Worm (Caenorhabditis elegans) whole organism, L4 larva: ENCODE results near the gene F48G7.8.

Source experiments
- ceh-82 ChIP-seq: sonication (generic microtip); optimal IDR thresholded peaks from 2 replicates; lab custom pipeline; 2017; ENCODE audit warnings: missing biosample characterization, missing genetic modification characterization
- lin-39 ChIP-seq: fragments of 150-350 bp; optimal IDR thresholded peaks from 2 replicates; lab custom pipeline; 2014; ENCODE audit warnings: missing biosample characterization, missing genetic modification reagents, missing genetic modification characterization

DNA sequence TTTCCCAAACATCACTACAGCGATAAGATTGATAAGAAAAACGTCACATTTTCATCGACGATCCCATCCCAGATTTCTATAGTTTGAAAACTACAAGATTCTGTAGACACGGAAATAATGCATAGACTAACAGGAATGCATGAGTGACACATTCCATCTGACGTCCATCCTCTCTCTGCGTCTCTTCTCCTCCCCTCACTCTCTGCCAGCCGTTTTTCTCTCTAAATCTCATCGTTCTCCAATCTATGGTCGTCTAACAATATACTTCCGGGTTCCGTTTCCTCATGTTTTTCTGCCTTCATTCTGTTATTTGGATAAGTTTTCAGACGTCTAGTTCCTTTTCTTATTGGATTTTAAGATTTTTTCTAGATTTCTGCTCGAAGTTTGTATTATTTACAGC is 8.4 kb downstream of the F48G7.8 start, which contains the start of gene F48G7.4:
- TF ChIP-seq lin-39 (tag; lab: Kevin White, UChicago) (no peak), ceh-82 (tag; lab: Kevin White, UChicago) (no peak)
